Worm (Caenorhabditis elegans) whole organism, L4 larva: ENCODE data around the gene erg-28.

Experiments used
- F10B5.3 ChIP-seq: sonication (generic microtip); optimal IDR thresholded peaks from 2 replicates; lab custom pipeline; 2016; ENCODE audit warnings: mild to moderate bottlenecking, missing genetic modification characterization, missing compliant biosample characterization
- R02D3.7 ChIP-seq: fragments of 150-350 bp; sonication (generic microtip); optimal IDR thresholded peaks from 3 replicates; lab custom pipeline; 2014; ENCODE audit warnings: missing biosample characterization, missing genetic modification characterization
- T20F7.1 ChIP-seq: fragments of 200-800 bp; sonication (Bioruptor generic); optimal IDR thresholded peaks from 2 replicates; lab custom pipeline; 2018; ENCODE audit warnings: mild to moderate bottlenecking, missing genetic modification characterization, missing compliant biosample characterization
- Y75B8A.6 ChIP-seq: fragments of 200-800 bp; sonication (Bioruptor generic); IDR thresholded peaks from 2 replicates; pipeline ENCODE4 v1.3.6; 2022; ENCODE audit warnings: missing genetic modification reagents, missing genetic modification characterization, missing compliant biosample characterization
- aha-1 ChIP-seq: fragments of 150-350 bp; peaks from one replicate; lab custom pipeline; 2014; ENCODE audit warnings: missing biosample characterization, missing genetic modification characterization
- aly-2 ChIP-seq: sonication (generic microtip); optimal IDR thresholded peaks from 2 replicates; lab custom pipeline; 2018; ENCODE audit warnings: missing biosample characterization, missing genetic modification characterization
- ceh-28 ChIP-seq: fragments of 150-350 bp; optimal IDR thresholded peaks from 2 replicates; lab custom pipeline; 2014; ENCODE audit warnings: missing biosample characterization, missing genetic modification reagents, missing genetic modification characterization
- ceh-62 ChIP-seq: sonication (generic microtip); optimal IDR thresholded peaks from 2 replicates; lab custom pipeline; 2017; ENCODE audit warnings: missing biosample characterization, missing genetic modification characterization
- ctbp-1 ChIP-seq: fragments of 200-800 bp; sonication (Bioruptor generic); IDR thresholded peaks from 2 replicates; pipeline ENCODE4 v1.3.6; 2022; ENCODE audit warnings: missing genetic modification reagents, missing genetic modification characterization, missing compliant biosample characterization
- daf-19 ChIP-seq: fragments of 200-800 bp; sonication (Bioruptor generic); conservative IDR thresholded peaks from 2 replicates; pipeline ENCODE4 v1.3.6; 2022; ENCODE audit warnings: missing genetic modification characterization, missing compliant biosample characterization
- daf-8 ChIP-seq: fragments of 200-800 bp; sonication (Bioruptor generic); IDR thresholded peaks from 2 replicates; pipeline ENCODE4 v1.3.6; 2022; ENCODE audit warnings: missing genetic modification characterization, missing compliant biosample characterization
- duxl-1 ChIP-seq: sonication (generic microtip); optimal IDR thresholded peaks from 2 replicates; lab custom pipeline; 2016; ENCODE audit warnings: mild to moderate bottlenecking, missing genetic modification characterization, moderate library complexity, missing compliant biosample characterization; ENCODE audit not compliant: poor library complexity
- dve-1 ChIP-seq: sonication (generic microtip); optimal IDR thresholded peaks from 2 replicates; lab custom pipeline; 2017; ENCODE audit warnings: antibody characterized with exemption, mild to moderate bottlenecking, missing genetic modification characterization, missing compliant biosample characterization; ENCODE audit not compliant: insufficient read depth
- egl-43 ChIP-seq: fragments of 200-800 bp; sonication (Bioruptor generic); IDR thresholded peaks from 2 replicates; pipeline ENCODE4 v1.3.6; 2022; ENCODE audit warnings: missing genetic modification reagents, missing genetic modification characterization, missing compliant biosample characterization
- fos-1 ChIP-seq: fragments of 150-350 bp; optimal IDR thresholded peaks from 2 replicates; lab custom pipeline; 2014; ENCODE audit warnings: missing biosample characterization, missing genetic modification characterization
- hlh-11 ChIP-seq: fragments of 200-800 bp; sonication (Bioruptor generic); optimal IDR thresholded peaks from 2 replicates; lab custom pipeline; 2018; ENCODE audit warnings: mild to moderate bottlenecking, missing genetic modification characterization, missing compliant biosample characterization
- lin-13 ChIP-seq: fragments of 150-350 bp; optimal IDR thresholded peaks from 2 replicates; lab custom pipeline; 2014; ENCODE audit warnings: missing biosample characterization, missing genetic modification reagents, missing genetic modification characterization
- lin-38 ChIP-seq: fragments of 200-800 bp; sonication (Bioruptor generic); IDR thresholded peaks from 2 replicates; pipeline ENCODE4 v1.3.6; 2022; ENCODE audit warnings: missing genetic modification reagents, missing genetic modification characterization, missing compliant biosample characterization
- madf-9 ChIP-seq: fragments of 200-800 bp; sonication (Bioruptor generic); conservative IDR thresholded peaks from 2 replicates; pipeline ENCODE4 v1.3.6; 2022; ENCODE audit warnings: missing genetic modification reagents, missing genetic modification characterization, missing compliant biosample characterization
- mdl-1 ChIP-seq, 2 experiments: fragments of 150-350 bp in 1 of 2; sonication (generic microtip) in 1 of 2; optimal IDR thresholded peaks; 2 replicates each; lab custom pipeline; 2014 to 2017; ENCODE audit warnings: missing biosample characterization in 2 of 2, missing genetic modification characterization in 2 of 2
- mdt-29 ChIP-seq: fragments of 200-800 bp; sonication (Bioruptor generic); IDR thresholded peaks from 2 replicates; pipeline ENCODE4 v1.3.6; 2022; ENCODE audit warnings: missing genetic modification reagents, missing genetic modification characterization, missing compliant biosample characterization
- mes-2 ChIP-seq: sonication (generic microtip); optimal IDR thresholded peaks from 2 replicates; lab custom pipeline; 2016; ENCODE audit warnings: missing genotype, mild to moderate bottlenecking, missing genetic modification characterization, missing compliant biosample characterization; ENCODE audit not compliant: poor library complexity, severe bottlenecking
- mxl-2 ChIP-seq: fragments of 200-800 bp; sonication (Bioruptor generic); conservative IDR thresholded peaks from 2 replicates; pipeline ENCODE4 v1.3.6; 2022; ENCODE audit warnings: missing genetic modification reagents, missing genetic modification characterization, missing compliant biosample characterization
- nhr-11 ChIP-seq: fragments of 150-350 bp; optimal IDR thresholded peaks from 2 replicates; lab custom pipeline; 2014; ENCODE audit warnings: missing biosample characterization, missing genetic modification characterization
- nhr-111 ChIP-seq: fragments of 200-800 bp; sonication (Bioruptor generic); optimal IDR thresholded peaks from 2 replicates; lab custom pipeline; 2018; ENCODE audit warnings: mild to moderate bottlenecking, missing genetic modification characterization, missing compliant biosample characterization
- nhr-25 ChIP-seq: sonication (generic microtip); optimal IDR thresholded peaks from 2 replicates; lab custom pipeline; 2017; ENCODE audit warnings: missing genetic modification characterization, mild to moderate bottlenecking, missing compliant biosample characterization, antibody characterized with exemption, moderate library complexity, borderline replicate concordance; ENCODE audit not compliant: insufficient read depth
- nhr-41 ChIP-seq: fragments of 200-800 bp; sonication (Bioruptor generic); IDR thresholded peaks from 2 replicates; pipeline ENCODE4 v1.3.6; 2022; ENCODE audit warnings: missing genetic modification reagents, missing genetic modification characterization, missing compliant biosample characterization
- nhr-42 ChIP-seq: fragments of 200-800 bp; sonication (Bioruptor generic); IDR thresholded peaks from 2 replicates; pipeline ENCODE4 v1.3.6; 2022; ENCODE audit warnings: missing genetic modification characterization, missing compliant biosample characterization
- nhr-76 ChIP-seq: fragments of 150-350 bp; optimal IDR thresholded peaks from 2 replicates; lab custom pipeline; 2014; ENCODE audit warnings: missing biosample characterization, missing genetic modification characterization
- nhr-77 ChIP-seq: fragments of 150-350 bp; optimal IDR thresholded peaks from 2 replicates; lab custom pipeline; 2014; ENCODE audit warnings: missing biosample characterization, missing genetic modification characterization
- php-3 ChIP-seq: fragments of 200-800 bp; sonication (Bioruptor generic); IDR thresholded peaks from 2 replicates; pipeline ENCODE4 v1.3.6; 2022; ENCODE audit warnings: missing genetic modification reagents, missing genetic modification characterization, missing compliant biosample characterization
- rbr-2 ChIP-seq: sonication (generic microtip); optimal IDR thresholded peaks from 2 replicates; lab custom pipeline; 2016; ENCODE audit warnings: missing genotype, missing genetic modification characterization, missing compliant biosample characterization
- saeg-2 ChIP-seq: fragments of 200-800 bp; sonication (Bioruptor generic); IDR thresholded peaks from 2 replicates; pipeline ENCODE4 v1.3.6; 2022; ENCODE audit warnings: missing genetic modification reagents, missing genetic modification characterization, missing compliant biosample characterization
- set-16 ChIP-seq: fragments of 200-800 bp; sonication (Bioruptor generic); IDR thresholded peaks from 2 replicates; pipeline ENCODE4 v1.3.6; 2022; ENCODE audit warnings: missing genetic modification reagents, missing genetic modification characterization, missing compliant biosample characterization
- snpc-4 ChIP-seq: fragments of 150-350 bp; optimal IDR thresholded peaks from 2 replicates; lab custom pipeline; 2014; ENCODE audit warnings: missing biosample characterization, missing genetic modification characterization
- spr-1 ChIP-seq: sonication (generic microtip); optimal IDR thresholded peaks from 2 replicates; lab custom pipeline; 2016; ENCODE audit warnings: mild to moderate bottlenecking, missing genetic modification characterization, missing compliant biosample characterization
- spr-3 ChIP-seq: fragments of 200-800 bp; sonication (Bioruptor generic); optimal IDR thresholded peaks from 2 replicates; lab custom pipeline; 2018; ENCODE audit warnings: mild to moderate bottlenecking, missing genetic modification characterization, missing compliant biosample characterization
- unc-39 ChIP-seq: sonication (generic microtip); optimal IDR thresholded peaks from 2 replicates; lab custom pipeline; 2017; ENCODE audit warnings: missing biosample characterization, missing genetic modification characterization
- unc-62 ChIP-seq, 3 experiments: fragments of 150-350 bp in 1 of 3; sonication (generic microtip); optimal IDR thresholded peaks in 2 of 3; peaks in 1 of 3; 1 replicate in 1 of 3; 2 replicates in 2 of 3; lab custom pipeline; 2014 to 2017; ENCODE audit warnings: missing biosample characterization in 3 of 3, missing genetic modification characterization in 3 of 3, missing genetic modification reagents in 3 of 3, missing genotype in 1 of 3
- ztf-11 ChIP-seq: fragments of 150-350 bp; optimal IDR thresholded peaks from 2 replicates; lab custom pipeline; 2014; ENCODE audit warnings: missing biosample characterization, missing genetic modification characterization

The erg-28 gene

ce11 chrV:12624371-12624770 lies 17.2 kb downstream of the erg-28 start, which contains the start of gene F56H9.9:
Gene F56H9.9 (minus strand): TSS chrV:12624471.
- TF ChIP-seq dve-1 (tag; lab: Kevin White, UChicago), result no peak
- no peak for TF ChIP-seq fos-1
- no peak for TF ChIP-seq Y75B8A.6 (GFP tag; lab: Robert Waterston, UW)
- no peak for TF ChIP-seq mxl-2 (GFP tag; lab: Robert Waterston, UW)
- no peak for TF ChIP-seq duxl-1 (tag; lab: Kevin White, UChicago)
- TF ChIP-seq ceh-62, result no peak
- TF ChIP-seq snpc-4, result no peak
- no peak for TF ChIP-seq lin-38 (GFP tag; lab: Robert Waterston, UW)
- TF ChIP-seq nhr-42 (GFP tag; lab: Robert Waterston, UW), result no peak
- no peak for TF ChIP-seq T20F7.1

DNA sequence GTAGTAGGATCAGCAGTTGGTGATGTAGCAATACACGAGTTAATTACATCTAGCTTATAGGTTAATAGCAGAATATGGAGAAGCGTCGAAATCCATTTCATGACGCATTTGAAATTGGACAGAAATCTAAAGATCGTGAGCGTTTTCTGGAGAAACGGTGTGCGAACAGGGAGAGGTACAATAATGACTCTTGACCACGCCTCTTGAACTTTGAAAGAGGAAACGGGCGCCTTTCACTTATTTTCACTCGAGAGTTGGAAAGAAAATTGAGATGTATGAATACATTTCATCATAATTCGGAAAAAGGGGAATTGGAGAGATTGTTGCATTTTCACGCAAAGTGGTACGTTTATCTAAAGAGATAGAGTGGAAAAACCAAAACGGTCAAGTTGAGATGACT lies 22.5 kb downstream of the erg-28 start, which contains the start of gene F56H9.6:
F56H9.6 (minus strand) TSS at position 101 of the 400 bp plus-strand sequence.
- TF ChIP-seq nhr-41 (GFP tag; lab: Robert Waterston, UW), result no peak
- no peak for TF ChIP-seq mdl-1 (tag; optimal IDR thresholded peaks at IDR 0.05; lab: Kevin White, UChicago)
- no peak for TF ChIP-seq fos-1
- no peak for TF ChIP-seq T20F7.1
- no peak for TF ChIP-seq saeg-2 (GFP tag; lab: Robert Waterston, UW)
- no peak for TF ChIP-seq nhr-76 (tag; lab: Kevin White, UChicago)
- TF ChIP-seq daf-8 (GFP tag; lab: Robert Waterston, UW), result no peak
- TF ChIP-seq mdt-29 (GFP tag; lab: Robert Waterston, UW), result no peak
- TF ChIP-seq egl-43 (GFP tag; lab: Robert Waterston, UW), result no peak
- TF ChIP-seq lin-13, result no peak
- no peak for TF ChIP-seq set-16
- TF ChIP-seq aly-2 (tag; lab: Kevin White, UChicago), result no peak
- no peak for TF ChIP-seq rbr-2 (tag; lab: Kevin White, UChicago)
- TF ChIP-seq spr-1 (tag; lab: Kevin White, UChicago), result no peak
- no peak for TF ChIP-seq aha-1 (tag; lab: Kevin White, UChicago)
- TF ChIP-seq php-3, result no peak
- no peak for TF ChIP-seq mes-2 (tag; lab: Kevin White, UChicago)

DNA sequence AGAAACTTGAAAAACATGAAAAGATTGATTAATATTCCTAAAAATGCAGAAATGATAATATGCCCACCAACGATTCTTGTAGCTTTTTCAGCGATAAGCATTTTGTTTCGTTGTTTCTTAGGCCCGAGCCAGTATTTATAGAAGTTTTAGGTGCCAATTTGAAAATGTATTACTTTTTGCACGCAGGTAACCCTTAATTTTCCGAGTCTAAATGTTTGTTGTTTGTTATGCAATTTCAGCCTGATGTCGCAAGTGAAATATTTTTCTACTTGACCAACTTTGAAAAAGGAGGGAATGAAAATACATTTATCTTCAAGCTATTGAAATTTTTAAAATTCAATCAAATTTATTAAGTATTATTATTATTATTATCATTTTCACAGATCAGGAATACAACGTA lies 24.8 kb downstream of the erg-28 start, which contains the start of gene srx-113:
srx-113 (minus strand) TSS at position 101 of the 400 bp plus-strand sequence.
- TF ChIP-seq aly-2 (tag; lab: Kevin White, UChicago), result no peak
- no peak for TF ChIP-seq daf-19 (GFP tag; lab: Robert Waterston, UW)
- no peak for TF ChIP-seq ceh-28
- no peak for TF ChIP-seq nhr-76 (tag; lab: Kevin White, UChicago)
- no peak for TF ChIP-seq R02D3.7 (tag; lab: Kevin White, UChicago)
- TF ChIP-seq nhr-25, result no peak
- TF ChIP-seq nhr-11, result no peak
- TF ChIP-seq nhr-42 (GFP tag; lab: Robert Waterston, UW), result no peak
- no peak for TF ChIP-seq unc-39 (tag; lab: Kevin White, UChicago)
- no peak for TF ChIP-seq ctbp-1
- no peak for TF ChIP-seq madf-9 (GFP tag; lab: Robert Waterston, UW)
- TF ChIP-seq F10B5.3 (tag; lab: Kevin White, UChicago), result no peak
- no peak for TF ChIP-seq spr-3 (GFP tag; lab: Kevin White, UChicago)
- no peak for TF ChIP-seq nhr-77
- no peak for TF ChIP-seq ztf-11 (tag; lab: Kevin White, UChicago)
- no peak for TF ChIP-seq aha-1 (tag; lab: Kevin White, UChicago)
- no peak for TF ChIP-seq unc-62 (GFP tag; optimal IDR thresholded peaks at IDR 0.05 in 1 of 2; lab: Kevin White, UChicago)
- TF ChIP-seq unc-62 (tag; optimal IDR thresholded peaks at IDR 0.05; lab: Kevin White, UChicago), result no peak
- TF ChIP-seq hlh-11 (tag; lab: Kevin White, UChicago), result no peak
- no peak for TF ChIP-seq nhr-111 (GFP tag; lab: Kevin White, UChicago)
- TF ChIP-seq, all 104 proteins: peak for 0
